Worm (Caenorhabditis elegans): Measurements from ENCODE around the gene moc-5.
A peak's percentile ranks its signal among the peaks of the same experiment; 100 is the strongest.

Gene moc-5

ce11 chrX:9576928-9577327, 11.1 kb upstream of the moc-5 start, which contains the start of gene glb-17:
Gene glb-17 (minus strand): TSS chrX:9577028.
- no peak for TF ChIP-seq ceh-31 (tag; optimal IDR thresholded peaks at IDR 0.05)
- TF ChIP-seq pqm-1 (tag; optimal IDR thresholded peaks at IDR 0.05), result no peak

- TF ChIP-seq unc-86 (tag; optimal IDR thresholded peaks at IDR 0.05) (no peak), elt-2 (tag; optimal IDR thresholded peaks at IDR 0.05) (peak; percentile 20)
Measured at ce11 chrX:9568574-9568973, 2.8 kb upstream of the moc-5 start.

ce11 chrX:9566429-9566828, 648 bp upstream of the moc-5 start, which contains the start of gene F49E2.2:
Gene F49E2.2 (plus strand): TSS chrX:9566729.
- TF ChIP-seq madf-2 (tag; optimal IDR thresholded peaks at IDR 0.05) (no peak), mec-3 (tag; optimal IDR thresholded peaks at IDR 0.05; ENCODE audit: borderline replicate concordance) (no peak), lim-6 (tag; optimal IDR thresholded peaks at IDR 0.05) (no peak), ceh-19 (GFP tag; optimal IDR thresholded peaks at IDR 0.05) (no peak)

- TF ChIP-seq ceh-2 (tag; optimal IDR thresholded peaks at IDR 0.05) (no peak), elt-2 (tag; optimal IDR thresholded peaks at IDR 0.05) (peak; percentile 35)
Measured at ce11 chrX:9560931-9561330, 4.8 kb downstream of the moc-5 start.

- TF ChIP-seq nhr-11 (tag; optimal IDR thresholded peaks at IDR 0.05), result no peak
- no peak for TF ChIP-seq sdc-2 (tag; optimal IDR thresholded peaks at IDR 0.05)
- no peak for TF ChIP-seq ets-4 (tag; optimal IDR thresholded peaks at IDR 0.05)
- TF ChIP-seq hlh-13 (GFP tag; optimal IDR thresholded peaks at IDR 0.05), result no peak
- TF ChIP-seq pag-3 (tag; optimal IDR thresholded peaks at IDR 0.05; ENCODE audit: borderline replicate concordance), result no peak
- no peak for TF ChIP-seq mec-3 (tag; optimal IDR thresholded peaks at IDR 0.05; ENCODE audit: borderline replicate concordance)
- TF ChIP-seq fax-1 (tag; optimal IDR thresholded peaks at IDR 0.05), result no peak
- TF ChIP-seq hlh-30 (tag; optimal IDR thresholded peaks at IDR 0.05; ENCODE audit: insufficient read depth), result no peak
- no peak for TF ChIP-seq hlh-6 (tag; optimal IDR thresholded peaks at IDR 0.05)
- no peak for TF ChIP-seq ceh-31 (tag; optimal IDR thresholded peaks at IDR 0.05)
- no peak for TF ChIP-seq zip-5 (tag; optimal IDR thresholded peaks at IDR 0.05)
- no peak for TF ChIP-seq pha-2 (tag; optimal IDR thresholded peaks at IDR 0.05)
- no peak for TF ChIP-seq T23F11.4 (GFP tag; optimal IDR thresholded peaks at IDR 0.05)
- TF ChIP-seq ref-2 (tag; optimal IDR thresholded peaks at IDR 0.05), result no peak
- no peak for TF ChIP-seq lim-6 (tag; optimal IDR thresholded peaks at IDR 0.05)
- TF ChIP-seq che-1 (tag; optimal IDR thresholded peaks at IDR 0.05), result no peak
- no peak for TF ChIP-seq gmeb-2 (tag; optimal IDR thresholded peaks at IDR 0.05)
- TF ChIP-seq hlh-8 (tag; optimal IDR thresholded peaks at IDR 0.05), result no peak
- no peak for TF ChIP-seq npax-4 (tag; optimal IDR thresholded peaks at IDR 0.05)
- TF ChIP-seq C08G9.2 (tag; optimal IDR thresholded peaks at IDR 0.05), result no peak
Measured at ce11 chrX:9556038-9556437, 9.7 kb downstream of the moc-5 start.

ce11 chrX:9555238-9555637, 10.5 kb downstream of the moc-5 start:
- TF ChIP-seq madf-2 (tag; optimal IDR thresholded peaks at IDR 0.05) (no peak), hlh-30 (tag; optimal IDR thresholded peaks at IDR 0.05; ENCODE audit: insufficient read depth) (no peak), ceh-19 (GFP tag; optimal IDR thresholded peaks at IDR 0.05) (no peak), Y22D7AL.16 (tag; optimal IDR thresholded peaks at IDR 0.05) (no peak), fkh-10 (GFP tag; optimal IDR thresholded peaks at IDR 0.05) (no peak), sdc-2 (tag; optimal IDR thresholded peaks at IDR 0.05) (no peak), ceh-45 (GFP tag; IDR thresholded peaks at IDR 0.05) (no peak), ets-4 (tag; optimal IDR thresholded peaks at IDR 0.05) (no peak), hlh-13 (GFP tag; optimal IDR thresholded peaks at IDR 0.05) (no peak), sox-4 (tag; optimal IDR thresholded peaks at IDR 0.05) (no peak)

- no peak for TF ChIP-seq elt-4 (tag; optimal IDR thresholded peaks at IDR 0.05)
Measured at ce11 chrX:9553095-9553494, 12.7 kb downstream of the moc-5 start.
